Worm (Caenorhabditis elegans) whole organism, L4 larva: ENCODE data around the gene T27D12.6.

Source experiments
- daf-8 ChIP-seq: fragments of 200-800 bp; sonication (Bioruptor generic); IDR thresholded peaks from 2 replicates; pipeline ENCODE4 v1.3.6; 2022; ENCODE audit warnings: missing genetic modification characterization, missing compliant biosample characterization
- lin-13 ChIP-seq: fragments of 150-350 bp; optimal IDR thresholded peaks from 2 replicates; lab custom pipeline; 2014; ENCODE audit warnings: missing biosample characterization, missing genetic modification reagents, missing genetic modification characterization
- mep-1 ChIP-seq: fragments of 150-350 bp; sonication (generic microtip); optimal IDR thresholded peaks from 3 replicates; lab custom pipeline; 2014; ENCODE audit warnings: missing biosample characterization, missing genetic modification characterization
- nhr-237 ChIP-seq: sonication (generic microtip); optimal IDR thresholded peaks from 2 replicates; lab custom pipeline; 2017; ENCODE audit warnings: missing biosample characterization, missing genetic modification characterization
- nhr-28 ChIP-seq: fragments of 150-350 bp; optimal IDR thresholded peaks from 2 replicates; lab custom pipeline; 2014; ENCODE audit warnings: missing biosample characterization, missing genetic modification characterization
- nhr-6 ChIP-seq: fragments of 150-350 bp; optimal IDR thresholded peaks from 2 replicates; lab custom pipeline; 2014; ENCODE audit warnings: missing biosample characterization, missing genetic modification characterization
- snpc-4 ChIP-seq: fragments of 150-350 bp; optimal IDR thresholded peaks from 2 replicates; lab custom pipeline; 2014; ENCODE audit warnings: missing biosample characterization, missing genetic modification characterization
- tag-97 ChIP-seq: fragments of 200-800 bp; sonication (Bioruptor generic); IDR thresholded peaks from 2 replicates; pipeline ENCODE4 v1.3.6; 2022; ENCODE audit warnings: missing genetic modification characterization, missing compliant biosample characterization
- tra-1 ChIP-seq: fragments of 200-800 bp; sonication (Bioruptor generic); IDR thresholded peaks from 2 replicates; pipeline ENCODE4 v1.3.6; 2022; ENCODE audit warnings: missing genetic modification reagents, missing genetic modification characterization, missing compliant biosample characterization
- zip-2 ChIP-seq: fragments of 150-350 bp; optimal IDR thresholded peaks from 2 replicates; lab custom pipeline; 2014; ENCODE audit warnings: missing biosample characterization, missing genetic modification characterization

ce11 chrII:11788025-11788424, 47.3 kb upstream of the T27D12.6 start:
- TF ChIP-seq zip-2 (tag; lab: Kevin White, UChicago) (no peak), mep-1 (tag; lab: Kevin White, UChicago) (no peak), nhr-28 (tag; lab: Kevin White, UChicago) (no peak), tag-97 (GFP tag; lab: Robert Waterston, UW) (no peak), daf-8 (GFP tag; lab: Robert Waterston, UW) (no peak), tra-1 (GFP tag; lab: Robert Waterston, UW) (no peak), nhr-237 (tag; lab: Kevin White, UChicago) (no peak), lin-13 (GFP tag; lab: Kevin White, UChicago) (no peak), nhr-6 (tag; lab: Kevin White, UChicago) (peak; percentile 92), snpc-4 (tag; lab: Kevin White, UChicago) (no peak)
